Worm (Caenorhabditis elegans) whole organism, late embryonic: Measurements from ENCODE around the gene F56D2.8.

ENCODE experiments used
- T23F11.4 ChIP-seq: fragments of 200-800 bp; sonication (Bioruptor generic); optimal IDR thresholded peaks from 2 replicates; lab custom pipeline; 2018; ENCODE audit warnings: mild to moderate bottlenecking, missing genetic modification characterization, missing compliant biosample characterization
- ahr-1 ChIP-seq: sonication (generic microtip); optimal IDR thresholded peaks from 2 replicates; lab custom pipeline; 2016; ENCODE audit warnings: missing genetic modification characterization, missing compliant biosample characterization
- ama-1 ChIP-seq: fragments of 150-350 bp; optimal IDR thresholded peaks from 2 replicates; lab custom pipeline; 2014
- ceh-14 ChIP-seq: sonication (generic microtip); optimal IDR thresholded peaks from 2 replicates; lab custom pipeline; 2016; ENCODE audit warnings: missing genotype, missing genetic modification characterization, missing compliant biosample characterization
- ceh-19 ChIP-seq: fragments of 200-800 bp; sonication (Bioruptor generic); optimal IDR thresholded peaks from 2 replicates; lab custom pipeline; 2018; ENCODE audit warnings: mild to moderate bottlenecking, missing genetic modification characterization, missing compliant biosample characterization
- ceh-2 ChIP-seq: sonication (generic microtip); optimal IDR thresholded peaks from 2 replicates; lab custom pipeline; 2016; ENCODE audit warnings: missing genotype, missing genetic modification characterization, missing compliant biosample characterization
- ceh-30 ChIP-seq: fragments of 150-350 bp; optimal IDR thresholded peaks from 2 replicates; lab custom pipeline; 2014; ENCODE audit warnings: missing biosample characterization, missing genetic modification characterization
- ceh-45 ChIP-seq: fragments of 200-800 bp; sonication (Bioruptor generic); IDR thresholded peaks from 2 replicates; pipeline ENCODE4 v1.3.6; 2022; ENCODE audit warnings: missing genetic modification reagents, missing genetic modification characterization, missing compliant biosample characterization
- ceh-48 ChIP-seq: sonication (generic microtip); optimal IDR thresholded peaks from 2 replicates; lab custom pipeline; 2016; ENCODE audit warnings: missing genetic modification characterization, inconsistent platforms, missing compliant biosample characterization
- ceh-9 ChIP-seq: sonication (generic microtip); optimal IDR thresholded peaks from 2 replicates; lab custom pipeline; 2016; ENCODE audit warnings: mild to moderate bottlenecking, missing genetic modification characterization, inconsistent platforms, missing compliant biosample characterization
- che-1 ChIP-seq: sonication (generic microtip); optimal IDR thresholded peaks from 2 replicates; lab custom pipeline; 2016; ENCODE audit warnings: mild to moderate bottlenecking, missing genetic modification characterization, missing compliant biosample characterization
- elt-2 ChIP-seq: sonication (generic microtip); optimal IDR thresholded peaks from 2 replicates; lab custom pipeline; 2016; ENCODE audit warnings: missing genetic modification reagents, missing genetic modification characterization, missing compliant biosample characterization
- fkh-10 ChIP-seq: fragments of 150-350 bp; optimal IDR thresholded peaks from 2 replicates; lab custom pipeline; 2014; ENCODE audit warnings: missing biosample characterization, missing genetic modification reagents, missing genetic modification characterization
- fkh-6 ChIP-seq: sonication (generic microtip); optimal IDR thresholded peaks from 2 replicates; lab custom pipeline; 2016; ENCODE audit warnings: missing genetic modification characterization, missing compliant biosample characterization
- gmeb-2 ChIP-seq: sonication (generic microtip); optimal IDR thresholded peaks from 2 replicates; lab custom pipeline; 2016; ENCODE audit warnings: missing genetic modification characterization, inconsistent platforms, missing compliant biosample characterization
- hlh-15 ChIP-seq: sonication (generic microtip); optimal IDR thresholded peaks from 2 replicates; lab custom pipeline; 2016; ENCODE audit warnings: missing genetic modification characterization, missing compliant biosample characterization
- lim-6 ChIP-seq: sonication (generic microtip); optimal IDR thresholded peaks from 2 replicates; lab custom pipeline; 2016; ENCODE audit warnings: missing genetic modification characterization, missing compliant biosample characterization
- lin-11 ChIP-seq: fragments of 200-800 bp; sonication (Bioruptor generic); optimal IDR thresholded peaks from 2 replicates; lab custom pipeline; 2018; ENCODE audit warnings: mild to moderate bottlenecking, missing genetic modification characterization, missing compliant biosample characterization
- nhr-11 ChIP-seq: fragments of 150-350 bp; optimal IDR thresholded peaks from 2 replicates; lab custom pipeline; 2014; ENCODE audit warnings: missing biosample characterization, missing genetic modification characterization
- nhr-232 ChIP-seq: sonication (generic microtip); optimal IDR thresholded peaks from 2 replicates; lab custom pipeline; 2016; ENCODE audit warnings: missing genetic modification characterization, missing compliant biosample characterization
- pat-9 ChIP-seq: fragments of 200-800 bp; sonication (Bioruptor generic); optimal IDR thresholded peaks from 2 replicates; lab custom pipeline; 2018; ENCODE audit warnings: mild to moderate bottlenecking, missing genetic modification characterization, moderate library complexity, missing compliant biosample characterization
- pax-1 ChIP-seq: fragments of 150-350 bp; optimal IDR thresholded peaks from 2 replicates; lab custom pipeline; 2014; ENCODE audit warnings: missing biosample characterization, missing genetic modification characterization
- pha-2 ChIP-seq: sonication (generic microtip); optimal IDR thresholded peaks from 2 replicates; lab custom pipeline; 2017; ENCODE audit warnings: mild to moderate bottlenecking, missing genetic modification characterization, missing compliant biosample characterization
- ref-2 ChIP-seq: sonication (generic microtip); optimal IDR thresholded peaks from 2 replicates; lab custom pipeline; 2016; ENCODE audit warnings: missing genetic modification characterization, missing compliant biosample characterization
- tbx-2 ChIP-seq: sonication (generic microtip); optimal IDR thresholded peaks from 2 replicates; lab custom pipeline; 2016; ENCODE audit warnings: missing genetic modification characterization, missing compliant biosample characterization
- ttx-3 ChIP-seq: sonication (generic microtip); optimal IDR thresholded peaks from 2 replicates; lab custom pipeline; 2016; ENCODE audit warnings: missing genetic modification reagents, missing genetic modification characterization, missing compliant biosample characterization
- unc-3 ChIP-seq, 2 experiments: fragments of 200-800 bp in 1 of 2; sonication (Bioruptor generic) in 1 of 2; sonication (generic microtip) in 1 of 2; conservative IDR thresholded peaks in 1 of 2; optimal IDR thresholded peaks in 1 of 2; 2 replicates each; pipeline versions ENCODE4 v1.3.6 to Lab custom; 2016 to 2022; ENCODE audit warnings: missing compliant biosample characterization in 2 of 2, missing genetic modification characterization in 2 of 2, missing genetic modification reagents in 1 of 2
- unc-55 ChIP-seq: sonication (generic microtip); optimal IDR thresholded peaks from 2 replicates; lab custom pipeline; 2017; ENCODE audit warnings: missing biosample characterization, missing genetic modification reagents, missing genetic modification characterization
- unc-86 ChIP-seq: sonication (generic microtip); optimal IDR thresholded peaks from 2 replicates; lab custom pipeline; 2016; ENCODE audit warnings: missing genetic modification characterization, missing compliant biosample characterization

Gene F56D2.8

ce11 chrIII:5550193-5550592 is 32.5 kb downstream of the F56D2.8 start:
- TF ChIP-seq elt-2 (tag; lab: Kevin White, UChicago) (no peak), ref-2 (tag; lab: Kevin White, UChicago) (no peak), lim-6 (tag; lab: Kevin White, UChicago) (no peak), tbx-2 (tag; lab: Kevin White, UChicago) (no peak), lin-11 (no peak), ahr-1 (tag; lab: Kevin White, UChicago) (no peak), fkh-10 (GFP tag; lab: Kevin White, UChicago) (no peak), ceh-14 (tag; lab: Kevin White, UChicago) (no peak), unc-86 (tag; lab: Kevin White, UChicago) (no peak), gmeb-2 (tag; lab: Kevin White, UChicago) (no peak), ceh-2 (tag; lab: Kevin White, UChicago) (no peak), unc-3 (GFP tag; conservative IDR thresholded peaks at IDR 0.05; lab: Robert Waterston, UW) (no peak), unc-3 (tag; optimal IDR thresholded peaks at IDR 0.05; lab: Kevin White, UChicago) (no peak), ceh-30 (no peak), ceh-9 (tag; lab: Kevin White, UChicago) (no peak), nhr-232 (tag; lab: Kevin White, UChicago) (no peak), pat-9 (tag; lab: Kevin White, UChicago) (no peak), ceh-48 (tag; lab: Kevin White, UChicago) (no peak)

- TF ChIP-seq hlh-15 (tag; lab: Kevin White, UChicago) (no peak), T23F11.4 (GFP tag; lab: Kevin White, UChicago) (no peak), ceh-19 (no peak), ttx-3 (no peak), che-1 (tag; lab: Kevin White, UChicago) (no peak), ama-1 (lab: Kevin White, UChicago) (no peak), elt-2 (tag; lab: Kevin White, UChicago) (peak; percentile 26), pax-1 (no peak)
Observed at ce11 chrIII:5546730-5547129, 35.9 kb downstream of the F56D2.8 start, which contains the start of gene F09F7.5. Gene F09F7.5, plus strand, starts transcription at chrIII:5546987.

ce11 chrIII:5546309-5546708 is 36.4 kb downstream of the F56D2.8 start:
- TF ChIP-seq pha-2 (tag; lab: Kevin White, UChicago) (no peak), nhr-11 (no peak)

ce11 chrIII:5543727-5544345 is 38.8 kb downstream of the F56D2.8 start, which contains the start of gene D1044.1:
Gene D1044.1, plus strand, starts transcription at chrIII:5544295.
- TF ChIP-seq ceh-9 (tag; lab: Kevin White, UChicago): no peak
- no peak for TF ChIP-seq ceh-45

- TF ChIP-seq fkh-6 (tag; lab: Kevin White, UChicago): no peak
Observed at ce11 chrIII:5543050-5543449, 39.6 kb downstream of the F56D2.8 start, which contains the start of gene D1044.6. Gene D1044.6, minus strand, starts transcription at chrIII:5543177.

- TF ChIP-seq lim-6 (tag; lab: Kevin White, UChicago) (no peak), unc-55 (GFP tag; lab: Kevin White, UChicago) (no peak)
Observed at ce11 chrIII:5541777-5542176, 40.9 kb downstream of the F56D2.8 start.
